Fruit fly (Drosophila melanogaster) whole organism, embryonic: Measurements from ENCODE around the gene CG1309.

ENCODE experiments used
- BEAF-32 ChIP-seq: fragments of 200-800 bp; sonication (Bioruptor generic); optimal IDR thresholded peaks from 3 replicates; lab custom pipeline; 2017; ENCODE audit warnings: missing biosample characterization, missing genetic modification characterization, mild to moderate bottlenecking, moderate library complexity, missing genetic modification reagents
- Bdp1 ChIP-seq: fragments of 200-800 bp; sonication (Bioruptor generic); optimal IDR thresholded peaks from 3 replicates; lab custom pipeline; 2016; ENCODE audit warnings: missing biosample characterization, missing genetic modification characterization
- CG11695 ChIP-seq: fragments of 200-800 bp; sonication (Bioruptor generic); IDR thresholded peaks from 3 replicates; pipeline ENCODE4 v1.3.6; 2022; ENCODE audit warnings: missing biosample characterization, missing genetic modification characterization
- CG12391 ChIP-seq: fragments of 200-800 bp; sonication (Bioruptor generic); optimal IDR thresholded peaks from 3 replicates; lab custom pipeline; 2018; ENCODE audit warnings: missing biosample characterization, mild to moderate bottlenecking, missing genetic modification characterization, moderate library complexity
- CG12942 ChIP-seq: fragments of 200-800 bp; sonication (Bioruptor generic); optimal IDR thresholded peaks from 3 replicates; lab custom pipeline; 2016; ENCODE audit warnings: missing biosample characterization, missing genetic modification characterization
- CG13123 ChIP-seq: fragments of 200-800 bp; sonication (Bioruptor generic); optimal IDR thresholded peaks from 2 replicates; lab custom pipeline; 2016; ENCODE audit warnings: missing biosample characterization, missing genetic modification characterization
- CG14667 ChIP-seq: fragments of 200-800 bp; sonication (Bioruptor generic); IDR thresholded peaks from 2 replicates; pipeline ENCODE4 v1.3.6; 2022; ENCODE audit warnings: missing biosample characterization, missing genetic modification characterization
- CG1529 ChIP-seq: fragments of 200-800 bp; sonication (Bioruptor generic); optimal IDR thresholded peaks from 3 replicates; lab custom pipeline; 2018; ENCODE audit warnings: missing biosample characterization, missing genetic modification characterization
- CG15479 ChIP-seq: fragments of 200-800 bp; sonication (Bioruptor generic); optimal IDR thresholded peaks from 3 replicates; lab custom pipeline; 2019; ENCODE audit warnings: missing biosample characterization, mild to moderate bottlenecking, missing genetic modification characterization, moderate library complexity
- CG15601 ChIP-seq: fragments of 200-800 bp; sonication (Bioruptor generic); optimal IDR thresholded peaks from 3 replicates; lab custom pipeline; 2019; ENCODE audit warnings: missing biosample characterization, mild to moderate bottlenecking, missing genetic modification characterization, moderate library complexity
- CG1603 ChIP-seq: fragments of 200-800 bp; sonication (Bioruptor generic); optimal IDR thresholded peaks from 2 replicates; lab custom pipeline; 2019; ENCODE audit warnings: missing biosample characterization, mild to moderate bottlenecking, missing genetic modification characterization, moderate library complexity
- CG1647 ChIP-seq: fragments of 200-800 bp; sonication (Bioruptor generic); optimal IDR thresholded peaks from 3 replicates; lab custom pipeline; 2016; ENCODE audit warnings: missing biosample characterization, missing genetic modification characterization
- CG17385 ChIP-seq: fragments of 200-800 bp; sonication (Bioruptor generic); optimal IDR thresholded peaks from 3 replicates; lab custom pipeline; 2018; ENCODE audit warnings: missing biosample characterization, mild to moderate bottlenecking, missing genetic modification characterization
- CG17568 ChIP-seq: fragments of 200-800 bp; sonication (Bioruptor generic); optimal IDR thresholded peaks from 2 replicates; lab custom pipeline; 2018; ENCODE audit warnings: missing biosample characterization, mild to moderate bottlenecking, missing genetic modification characterization, moderate library complexity
- CG18011 ChIP-seq: fragments of 200-800 bp; sonication (Bioruptor generic); optimal IDR thresholded peaks from 2 replicates; lab custom pipeline; 2017; ENCODE audit warnings: missing biosample characterization, missing genetic modification characterization, mild to moderate bottlenecking, moderate library complexity, missing genotype
- CG4404 ChIP-seq: fragments of 200-800 bp; sonication (Bioruptor generic); IDR thresholded peaks from 2 replicates; pipeline ENCODE4 v1.3.6; 2022; ENCODE audit warnings: missing biosample characterization, missing genetic modification characterization
- CG5180 ChIP-seq: fragments of 200-800 bp; sonication (Bioruptor generic); optimal IDR thresholded peaks from 3 replicates; lab custom pipeline; 2017; ENCODE audit warnings: missing biosample characterization, missing genetic modification characterization, mild to moderate bottlenecking, moderate library complexity, missing genetic modification reagents
- CG6683 ChIP-seq: fragments of 200-800 bp; sonication (Bioruptor generic); optimal IDR thresholded peaks from 2 replicates; lab custom pipeline; 2017; ENCODE audit warnings: missing biosample characterization, mild to moderate bottlenecking, missing genetic modification characterization, missing genetic modification reagents
- CG9797 ChIP-seq: fragments of 200-800 bp; sonication (Bioruptor generic); optimal IDR thresholded peaks from 3 replicates; lab custom pipeline; 2018; ENCODE audit warnings: missing biosample characterization, mild to moderate bottlenecking, missing genetic modification characterization
- CTCF ChIP-seq: fragments of 200-800 bp; sonication (Bioruptor generic); optimal IDR thresholded peaks from 2 replicates; lab custom pipeline; 2017; ENCODE audit warnings: missing biosample characterization, mild to moderate bottlenecking, missing genetic modification characterization, moderate library complexity
- Dek ChIP-seq: fragments of 200-800 bp; sonication (Bioruptor generic); optimal IDR thresholded peaks from 3 replicates; lab custom pipeline; 2019; ENCODE audit warnings: missing biosample characterization, mild to moderate bottlenecking, missing genetic modification characterization, moderate library complexity
- HLH3B ChIP-seq: fragments of 200-800 bp; sonication (Bioruptor generic); IDR thresholded peaks from 2 replicates; pipeline ENCODE4 v1.3.6; 2022; ENCODE audit warnings: missing biosample characterization, missing genetic modification characterization
- HLH54F ChIP-seq: fragments of 200-800 bp; sonication (Bioruptor generic); optimal IDR thresholded peaks from 3 replicates; lab custom pipeline; 2016; ENCODE audit warnings: missing biosample characterization, missing genetic modification characterization
- Hmx ChIP-seq: fragments of 200-800 bp; sonication (Bioruptor generic); optimal IDR thresholded peaks from 2 replicates; lab custom pipeline; 2016; ENCODE audit warnings: missing biosample characterization, missing genetic modification characterization
- Hr39 ChIP-seq: fragments of >200 bp; optimal IDR thresholded peaks from 2 replicates; lab custom pipeline; 2017
- NFAT ChIP-seq: fragments of 200-800 bp; sonication (Bioruptor generic); IDR thresholded peaks from 2 replicates; pipeline ENCODE4 v1.3.6; 2022; ENCODE audit warnings: missing biosample characterization, missing genetic modification characterization
- NK7.1 ChIP-seq: fragments of 200-800 bp; sonication (Bioruptor generic); optimal IDR thresholded peaks from 3 replicates; lab custom pipeline; 2016; ENCODE audit warnings: missing biosample characterization, missing genetic modification characterization
- Rx ChIP-seq: fragments of 200-800 bp; sonication (Bioruptor generic); IDR thresholded peaks from 2 replicates; pipeline ENCODE4 v1.3.6; 2022; ENCODE audit warnings: missing biosample characterization, missing genetic modification characterization
- Sry-δ ChIP-seq: fragments of 200-800 bp; sonication (Bioruptor generic); optimal IDR thresholded peaks from 2 replicates; lab custom pipeline; 2016; ENCODE audit warnings: missing biosample characterization, missing genetic modification characterization
- Usf ChIP-seq: fragments of 200-800 bp; sonication (Bioruptor generic); optimal IDR thresholded peaks from 2 replicates; lab custom pipeline; 2017; ENCODE audit warnings: missing genotype, missing biosample characterization, missing genetic modification characterization
- az2 ChIP-seq: fragments of 200-800 bp; sonication (Bioruptor generic); optimal IDR thresholded peaks from 3 replicates; lab custom pipeline; 2016; ENCODE audit warnings: missing biosample characterization, missing genetic modification characterization
- btn ChIP-seq: fragments of 200-800 bp; sonication (Bioruptor generic); optimal IDR thresholded peaks from 2 replicates; lab custom pipeline; 2016; ENCODE audit warnings: missing biosample characterization, missing genetic modification characterization
- cas ChIP-seq: fragments of 200-800 bp; sonication (Bioruptor generic); IDR thresholded peaks from 2 replicates; pipeline ENCODE4 v1.3.6; 2022; ENCODE audit warnings: missing biosample characterization, missing genetic modification characterization
- chif ChIP-seq, 2 experiments: fragments of 200-800 bp; sonication (Bioruptor generic); optimal IDR thresholded peaks; 3 replicates each; lab custom pipeline; 2016; ENCODE audit warnings: missing biosample characterization in 2 of 2, missing genetic modification characterization in 2 of 2
- cwo ChIP-seq: fragments of 200-800 bp; sonication (Bioruptor generic); optimal IDR thresholded peaks from 3 replicates; lab custom pipeline; 2017; ENCODE audit warnings: missing biosample characterization, missing genetic modification characterization, mild to moderate bottlenecking, moderate library complexity, missing genetic modification reagents
- dpn ChIP-seq, 2 experiments: fragments of 200-800 bp; sonication (Bioruptor generic); optimal IDR thresholded peaks; 3 replicates each; lab custom pipeline; 2016; ENCODE audit warnings: missing biosample characterization in 2 of 2, missing genetic modification characterization in 2 of 2
- ewg ChIP-seq: fragments of 200-800 bp; sonication (Bioruptor generic); optimal IDR thresholded peaks from 3 replicates; lab custom pipeline; 2017; ENCODE audit warnings: mild to moderate bottlenecking, missing biosample characterization, missing genetic modification reagents, missing genetic modification characterization
- gt ChIP-seq: fragments of 200-800 bp; sonication (Bioruptor generic); IDR thresholded peaks from 2 replicates; pipeline ENCODE4 v1.3.6; 2022; ENCODE audit warnings: missing biosample characterization, missing genetic modification characterization
- jing ChIP-seq: fragments of 200-800 bp; sonication (Bioruptor generic); optimal IDR thresholded peaks from 2 replicates; lab custom pipeline; 2018; ENCODE audit warnings: missing biosample characterization, mild to moderate bottlenecking, missing genetic modification characterization
- ken ChIP-seq: fragments of 200-800 bp; sonication (Bioruptor generic); IDR thresholded peaks from 3 replicates; pipeline ENCODE4 v1.3.6; 2022; ENCODE audit warnings: missing biosample characterization, missing genetic modification characterization
- luna ChIP-seq: fragments of 200-800 bp; sonication (Bioruptor generic); optimal IDR thresholded peaks from 2 replicates; lab custom pipeline; 2016; ENCODE audit warnings: missing biosample characterization, missing genetic modification characterization
- onecut ChIP-seq: fragments of 200-800 bp; sonication (Bioruptor generic); IDR thresholded peaks from 2 replicates; pipeline ENCODE4 v1.3.6; 2022; ENCODE audit warnings: missing biosample characterization, missing genetic modification characterization
- pan ChIP-seq, 4 experiments: fragments of >200 bp in 3 of 4; fragments of 200-800 bp in 1 of 4; sonication (Bioruptor generic) in 1 of 4; optimal IDR thresholded peaks in 3 of 4; IDR thresholded peaks in 1 of 4; 2 replicates each; pipeline versions ENCODE4 v1.3.6 to Lab custom; 2017 to 2022; ENCODE audit warnings: missing biosample characterization in 2 of 4, missing genetic modification characterization in 2 of 4, mixed read lengths in 1 of 4
- ro ChIP-seq: fragments of 200-800 bp; sonication (Bioruptor generic); IDR thresholded peaks from 2 replicates; pipeline ENCODE4 v1.3.6; 2022; ENCODE audit warnings: missing biosample characterization, missing genetic modification characterization
- schlank ChIP-seq: fragments of 200-800 bp; sonication (Bioruptor generic); optimal IDR thresholded peaks from 2 replicates; lab custom pipeline; 2018; ENCODE audit warnings: missing biosample characterization, mild to moderate bottlenecking, missing genetic modification characterization
- scrt ChIP-seq: fragments of 200-800 bp; sonication (Bioruptor generic); optimal IDR thresholded peaks from 2 replicates; lab custom pipeline; 2018; ENCODE audit warnings: missing biosample characterization, mild to moderate bottlenecking, missing genetic modification characterization, moderate library complexity
- sens ChIP-seq: fragments of 200-800 bp; sonication (Bioruptor generic); peaks from one replicate; lab custom pipeline; 2016; ENCODE audit warnings: missing biosample characterization, missing genetic modification characterization
- slou ChIP-seq: fragments of 200-800 bp; sonication (Bioruptor generic); optimal IDR thresholded peaks from 3 replicates; lab custom pipeline; 2016; ENCODE audit warnings: missing biosample characterization, missing genetic modification characterization
- sna ChIP-seq: fragments of 200-800 bp; sonication (Bioruptor generic); IDR thresholded peaks from 2 replicates; pipeline ENCODE4 v1.3.6; 2022; ENCODE audit warnings: missing biosample characterization, missing genetic modification characterization; ENCODE audit not compliant: partially characterized antibody
- unc-4 ChIP-seq: fragments of 200-800 bp; sonication (Bioruptor generic); IDR thresholded peaks from 2 replicates; pipeline ENCODE4 v1.3.6; 2022; ENCODE audit warnings: missing biosample characterization, missing genetic modification characterization; ENCODE audit not compliant: partially characterized antibody
- vfl ChIP-seq: fragments of 200-800 bp; sonication (Bioruptor generic); optimal IDR thresholded peaks from 2 replicates; lab custom pipeline; 2016; ENCODE audit warnings: missing biosample characterization, missing genetic modification characterization

The CG1309 gene

dm6 chr3L:4230357-4230901, 28.8 kb upstream of the CG1309 start (continued):
- no peak for TF ChIP-seq pan (optimal IDR thresholded peaks at IDR 0.05; lab: Kevin White, UChicago)
- peak in 1 of 2 experiments; percentile 82 for TF ChIP-seq pan (GFP tag; optimal IDR thresholded peaks at IDR 0.05 in 1 of 2, IDR thresholded peaks at IDR 0.05 in 1 of 2)
- TF ChIP-seq NK7.1 (GFP tag; lab: Kevin White, UChicago) = peak; percentile 90
- peak; percentile 94 for TF ChIP-seq CG1603 (tag; lab: Kevin White, UChicago)
- TF ChIP-seq Sry-δ (GFP tag; lab: Kevin White, UChicago) = peak; percentile 57
- TF ChIP-seq NFAT (GFP tag; lab: Robert Waterston, UW) = no peak
- peak; percentile 85 for TF ChIP-seq onecut
- TF ChIP-seq CG1647 (GFP tag; lab: Kevin White, UChicago) = peak; percentile 80
- TF ChIP-seq scrt = peak; percentile 71
- TF ChIP-seq Bdp1 (GFP tag; lab: Kevin White, UChicago) = peak; percentile 84
- TF ChIP-seq Rx (GFP tag; lab: Robert Waterston, UW) = peak; percentile 84
- peak; percentile 96 for TF ChIP-seq CG12391 (tag; lab: Kevin White, UChicago)
- no peak for TF ChIP-seq BEAF-32 (GFP tag; lab: Kevin White, UChicago)
- peak; percentile 86 for TF ChIP-seq CG17385 (GFP tag; lab: Kevin White, UChicago)
- TF ChIP-seq CG14667 = peak; percentile 86
- peak; percentile 84 for TF ChIP-seq gt (GFP tag; lab: Robert Waterston, UW)
- TF ChIP-seq Usf (GFP tag; lab: Kevin White, UChicago) = peak; percentile 86
- TF ChIP-seq luna (GFP tag; lab: Kevin White, UChicago) = peak; percentile 8
- TF ChIP-seq CTCF = peak; percentile 44
- peak; percentile 91 for TF ChIP-seq CG12942 (GFP tag; lab: Kevin White, UChicago)
- TF ChIP-seq btn = peak; percentile 94
- peak; percentile 100 for TF ChIP-seq sens (GFP tag; lab: Kevin White, UChicago)
- TF ChIP-seq HLH54F = peak; percentile 85
- TF ChIP-seq CG9797 (GFP tag; lab: Kevin White, UChicago) = peak; percentile 42
- TF ChIP-seq Dek (tag; lab: Kevin White, UChicago) = peak; percentile 79
- TF ChIP-seq cwo = peak; percentile 72
- TF ChIP-seq CG15601 (tag; lab: Kevin White, UChicago) = peak; percentile 94
- TF ChIP-seq Hmx (GFP tag; lab: Kevin White, UChicago) = peak; percentile 70
- TF ChIP-seq CG5180 (GFP tag; lab: Kevin White, UChicago) = peak; percentile 85
- TF ChIP-seq CG1529 (GFP tag; lab: Kevin White, UChicago) = peak; percentile 96
- peak; percentile 67 for TF ChIP-seq slou (GFP tag; lab: Kevin White, UChicago)
- TF ChIP-seq CG6683 (GFP tag; lab: Kevin White, UChicago) = peak; percentile 70
- TF ChIP-seq CG18011 (GFP tag; lab: Kevin White, UChicago) = peak; percentile 38
- TF ChIP-seq az2 = peak; percentile 95
- TF ChIP-seq vfl (GFP tag; lab: Kevin White, UChicago) = peak; percentile 66
- TF ChIP-seq cas (GFP tag; lab: Robert Waterston, UW) = no peak
- peak; percentile 86 for TF ChIP-seq CG11695 (GFP tag; lab: Robert Waterston, UW)
- TF ChIP-seq CG17568 (GFP tag; lab: Kevin White, UChicago) = peak; percentile 87
- peak; percentile 93 for TF ChIP-seq jing (GFP tag; lab: Kevin White, UChicago)
- TF ChIP-seq Hr39 (lab: Kevin White, UChicago) = no peak
- peak; percentile 75; the same call in 1 of the 2 replicates for TF ChIP-seq ro (GFP tag; lab: Robert Waterston, UW)
- peak; percentile 83 for TF ChIP-seq ken (GFP tag; lab: Robert Waterston, UW)
- TF ChIP-seq chif (GFP tag; optimal IDR thresholded peaks at IDR 0.05; lab: Kevin White, UChicago) = peak; percentile 93 to 98
- TF ChIP-seq sna (GFP tag; lab: Robert Waterston, UW) = no peak
- TF ChIP-seq CG15479 (GFP tag; lab: Kevin White, UChicago) = peak; percentile 97
- TF ChIP-seq schlank (tag; lab: Kevin White, UChicago) = no peak
- TF ChIP-seq HLH3B (GFP tag; lab: Robert Waterston, UW) = peak; percentile 85
- peak; percentile 90 for TF ChIP-seq ewg (GFP tag; lab: Kevin White, UChicago)
- no peak for TF ChIP-seq unc-4
- TF ChIP-seq dpn (GFP tag; optimal IDR thresholded peaks at IDR 0.05; lab: Kevin White, UChicago) = peak; percentile 91 to 93
- peak; percentile 97 for TF ChIP-seq CG4404 (GFP tag; lab: Robert Waterston, UW)
- peak; percentile 83 for TF ChIP-seq CG13123 (GFP tag; lab: Kevin White, UChicago)
